Worm (Caenorhabditis elegans) whole organism, late embryonic: ENCODE results near the gene F11G11.13.
"Not testable (repeated sequence)": the region's sequence is repeated elsewhere in the genome, so short reads cannot be mapped to it uniquely, and the experiment has no call there.

Experiments
- F13H6.1 ChIP-seq: sonication (generic microtip); optimal IDR thresholded peaks from 2 replicates; lab custom pipeline; 2016; ENCODE audit warnings: missing genetic modification characterization, missing compliant biosample characterization
- ama-1 ChIP-seq: fragments of 150-350 bp; optimal IDR thresholded peaks from 2 replicates; lab custom pipeline; 2014
- ceh-18 ChIP-seq: sonication (generic microtip); optimal IDR thresholded peaks from 2 replicates; lab custom pipeline; 2016; ENCODE audit warnings: missing genetic modification characterization, missing compliant biosample characterization
- ceh-2 ChIP-seq: sonication (generic microtip); optimal IDR thresholded peaks from 2 replicates; lab custom pipeline; 2016; ENCODE audit warnings: missing genotype, missing genetic modification characterization, missing compliant biosample characterization
- nfya-1 ChIP-seq: sonication (generic microtip); optimal IDR thresholded peaks from 2 replicates; lab custom pipeline; 2017; ENCODE audit warnings: missing genetic modification characterization, mild to moderate bottlenecking, missing compliant biosample characterization, antibody characterized with exemption, moderate library complexity
- odd-2 ChIP-seq: sonication (generic microtip); optimal IDR thresholded peaks from 2 replicates; lab custom pipeline; 2017; ENCODE audit warnings: antibody characterized with exemption, mild to moderate bottlenecking, missing genetic modification characterization, missing compliant biosample characterization
- pag-3 ChIP-seq: sonication (generic microtip); optimal IDR thresholded peaks from 2 replicates; lab custom pipeline; 2016; ENCODE audit warnings: missing compliant biosample characterization, missing genetic modification characterization, borderline replicate concordance

DNA sequence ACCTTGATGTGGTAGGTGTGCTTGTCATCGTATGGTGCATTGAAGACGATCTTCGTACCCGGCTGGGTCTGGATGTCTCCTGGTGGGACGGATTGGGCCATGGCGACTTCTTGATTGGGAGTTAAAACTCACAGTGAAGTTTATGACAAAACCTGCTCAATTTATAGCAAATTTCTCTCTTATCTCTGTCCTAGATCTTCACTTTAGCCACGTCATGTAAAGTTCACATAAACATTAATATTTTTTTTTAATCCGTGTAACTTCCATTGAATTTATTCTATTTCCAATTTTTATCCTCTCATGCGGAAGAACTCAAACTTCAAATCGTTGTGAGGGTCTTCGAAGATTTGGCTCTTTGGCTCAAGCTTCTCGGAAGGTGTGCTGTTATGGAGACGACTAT, 40.5 kb upstream of the F11G11.13 start, which contains the start of gene msp-31:
- not testable (repeated sequence) for TF ChIP-seq pag-3 (tag; lab: Kevin White, UChicago); odd-2 (tag; lab: Kevin White, UChicago); nfya-1 (tag; lab: Kevin White, UChicago); ceh-2 (tag; lab: Kevin White, UChicago); F13H6.1 (tag; lab: Kevin White, UChicago); ama-1; ceh-18 (tag; lab: Kevin White, UChicago)
